Worm (Caenorhabditis elegans) whole organism, young adult: ENCODE data around the gene B0336.7.

Source experiments
- B0336.3 ChIP-seq: fragments of 200-800 bp; sonication (Bioruptor generic); IDR thresholded peaks from 2 replicates; pipeline ENCODE4 v1.3.6; 2022; ENCODE audit warnings: missing genetic modification characterization, missing compliant biosample characterization
- C06A6.2 ChIP-seq: fragments of 200-800 bp; sonication (Bioruptor generic); conservative IDR thresholded peaks from 2 replicates; pipeline ENCODE4 v1.3.6; 2022; ENCODE audit warnings: missing genetic modification characterization, missing compliant biosample characterization
- D2030.7 ChIP-seq: fragments of 200-800 bp; sonication (Bioruptor generic); IDR thresholded peaks from 2 replicates; pipeline ENCODE4 v1.3.6; 2022; ENCODE audit warnings: missing genetic modification reagents, missing genetic modification characterization, missing compliant biosample characterization
- F10E7.11 ChIP-seq: sonication (generic microtip); optimal IDR thresholded peaks from 2 replicates; lab custom pipeline; 2017; ENCODE audit warnings: mild to moderate bottlenecking, missing genetic modification characterization, moderate library complexity, missing compliant biosample characterization
- F37B4.10 ChIP-seq: fragments of 200-800 bp; sonication (Bioruptor generic); IDR thresholded peaks from 2 replicates; pipeline ENCODE4 v1.3.6; 2022; ENCODE audit warnings: missing genetic modification characterization, missing compliant biosample characterization
- F49E8.2 ChIP-seq: sonication (generic microtip); optimal IDR thresholded peaks from 3 replicates; lab custom pipeline; 2017; ENCODE audit warnings: missing genetic modification characterization, mild to moderate bottlenecking, missing compliant biosample characterization, antibody characterized with exemption, moderate library complexity; ENCODE audit not compliant: insufficient read depth
- F52B5.7 ChIP-seq: sonication (generic microtip); optimal IDR thresholded peaks from 2 replicates; lab custom pipeline; 2016; ENCODE audit warnings: mild to moderate bottlenecking, missing genetic modification characterization, missing compliant biosample characterization
- F55B11.4 ChIP-seq: sonication (generic microtip); optimal IDR thresholded peaks from 2 replicates; lab custom pipeline; 2016; ENCODE audit warnings: missing compliant biosample characterization, missing genetic modification characterization, borderline replicate concordance; ENCODE audit not compliant: insufficient read depth
- F57C9.4 ChIP-seq: sonication (generic microtip); optimal IDR thresholded peaks from 2 replicates; lab custom pipeline; 2017; ENCODE audit warnings: mild to moderate bottlenecking, missing genetic modification characterization, missing compliant biosample characterization
- K12H6.12 ChIP-seq: fragments of 200-800 bp; sonication (Bioruptor generic); optimal IDR thresholded peaks from 2 replicates; lab custom pipeline; 2018; ENCODE audit warnings: mild to moderate bottlenecking, missing genetic modification characterization, missing compliant biosample characterization
- Y53F4B.3 ChIP-seq: fragments of 200-800 bp; sonication (Bioruptor generic); IDR thresholded peaks from 2 replicates; pipeline ENCODE4 v1.3.6; 2022; ENCODE audit warnings: missing genetic modification reagents, missing genetic modification characterization, missing compliant biosample characterization
- Y53G8AR.9 ChIP-seq: fragments of 200-800 bp; sonication (Bioruptor generic); conservative IDR thresholded peaks from 2 replicates; pipeline ENCODE4 v1.3.6; 2022; ENCODE audit warnings: missing genetic modification reagents, missing genetic modification characterization, missing compliant biosample characterization
- ama-1 ChIP-seq, 3 experiments: fragments of 150-350 bp in 1 of 3; sonication (generic microtip) in 2 of 3; optimal IDR thresholded peaks; 2 replicates each; lab custom pipeline; 2014 to 2018; ENCODE audit warnings: missing biosample characterization in 2 of 3, missing genetic modification characterization in 2 of 3, missing genetic modification reagents in 2 of 3
- aptf-3 ChIP-seq: fragments of 200-800 bp; sonication (Bioruptor generic); IDR thresholded peaks from 2 replicates; pipeline ENCODE4 v1.3.6; 2022; ENCODE audit warnings: missing genetic modification characterization, missing compliant biosample characterization
- attf-5 ChIP-seq: fragments of 200-800 bp; sonication (Bioruptor generic); optimal IDR thresholded peaks from 2 replicates; lab custom pipeline; 2018; ENCODE audit warnings: mild to moderate bottlenecking, missing genetic modification characterization, missing compliant biosample characterization
- attf-6 ChIP-seq: fragments of 200-800 bp; sonication (Bioruptor generic); IDR thresholded peaks from 2 replicates; pipeline ENCODE4 v1.3.6; 2022; ENCODE audit warnings: missing genetic modification reagents, missing genetic modification characterization, missing compliant biosample characterization
- bed-2 ChIP-seq: fragments of 200-800 bp; sonication (Bioruptor generic); IDR thresholded peaks from 2 replicates; pipeline ENCODE4 v1.3.6; 2022; ENCODE audit warnings: missing genetic modification reagents, missing genetic modification characterization, missing compliant biosample characterization
- ccch-3 ChIP-seq: fragments of 200-800 bp; sonication (Bioruptor generic); optimal IDR thresholded peaks from 2 replicates; lab custom pipeline; 2018; ENCODE audit warnings: mild to moderate bottlenecking, missing genetic modification characterization, missing compliant biosample characterization
- cebp-2 ChIP-seq: fragments of 200-800 bp; sonication (Bioruptor generic); IDR thresholded peaks from 2 replicates; pipeline ENCODE4 v1.3.6; 2022; ENCODE audit warnings: missing genetic modification characterization, missing compliant biosample characterization
- ceh-27 ChIP-seq: fragments of 200-800 bp; sonication (Bioruptor generic); optimal IDR thresholded peaks from 2 replicates; lab custom pipeline; 2018; ENCODE audit warnings: mild to moderate bottlenecking, missing genetic modification characterization, moderate library complexity, missing compliant biosample characterization
- ceh-58 ChIP-seq: fragments of 200-800 bp; sonication (Bioruptor generic); IDR thresholded peaks from 2 replicates; pipeline ENCODE4 v1.3.6; 2022; ENCODE audit warnings: missing genetic modification characterization, missing compliant biosample characterization
- ceh-79 ChIP-seq: sonication (generic microtip); optimal IDR thresholded peaks from 2 replicates; lab custom pipeline; 2017; ENCODE audit warnings: mild to moderate bottlenecking, missing genetic modification characterization, missing compliant biosample characterization
- ceh-91 ChIP-seq: fragments of 200-800 bp; sonication (Bioruptor generic); IDR thresholded peaks from 2 replicates; pipeline ENCODE4 v1.3.6; 2022; ENCODE audit warnings: missing genetic modification reagents, missing genetic modification characterization, missing compliant biosample characterization
- dox-1 ChIP-seq: fragments of 200-800 bp; sonication (Bioruptor generic); IDR thresholded peaks from 2 replicates; pipeline ENCODE4 v1.3.6; 2022; ENCODE audit warnings: missing genetic modification reagents, missing genetic modification characterization, missing compliant biosample characterization
- dpff-1 ChIP-seq: sonication (generic microtip); optimal IDR thresholded peaks from 2 replicates; lab custom pipeline; 2017; ENCODE audit warnings: mild to moderate bottlenecking, missing genetic modification characterization, missing compliant biosample characterization
- egrh-3 ChIP-seq: fragments of 200-800 bp; sonication (Bioruptor generic); IDR thresholded peaks from 2 replicates; pipeline ENCODE4 v1.3.6; 2022; ENCODE audit warnings: missing genetic modification reagents, missing genetic modification characterization, missing compliant biosample characterization
- ekl-4 ChIP-seq: fragments of 200-800 bp; sonication (Bioruptor generic); IDR thresholded peaks from 2 replicates; pipeline ENCODE4 v1.3.6; 2022; ENCODE audit warnings: missing genetic modification reagents, missing genetic modification characterization, missing compliant biosample characterization
- ets-4 ChIP-seq: fragments of 200-800 bp; sonication (Bioruptor generic); optimal IDR thresholded peaks from 2 replicates; lab custom pipeline; 2018; ENCODE audit warnings: mild to moderate bottlenecking, missing genetic modification characterization, missing compliant biosample characterization
- hmg-1.2 ChIP-seq: fragments of 200-800 bp; sonication (Bioruptor generic); IDR thresholded peaks from 2 replicates; pipeline ENCODE4 v1.3.6; 2022; ENCODE audit warnings: missing genetic modification reagents, missing genetic modification characterization, missing compliant biosample characterization
- hrde-1 ChIP-seq: sonication (generic microtip); optimal IDR thresholded peaks from 2 replicates; lab custom pipeline; 2016; ENCODE audit warnings: missing genetic modification characterization, mild to moderate bottlenecking, missing compliant biosample characterization, moderate library complexity, missing genotype, missing genetic modification reagents, borderline replicate concordance
- let-607 ChIP-seq, 2 experiments: fragments of 200-800 bp in 1 of 2; sonication (Bioruptor generic) in 1 of 2; sonication (generic microtip) in 1 of 2; optimal IDR thresholded peaks; 2 replicates each; lab custom pipeline; 2016 to 2018; ENCODE audit warnings: mild to moderate bottlenecking in 2 of 2, missing compliant biosample characterization in 2 of 2, missing genetic modification characterization in 2 of 2, moderate library complexity in 2 of 2, missing genotype in 1 of 2
- lin-35 ChIP-seq, 3 experiments: fragments of 150-350 bp in 2 of 3; sonication (generic microtip) in 1 of 3; optimal IDR thresholded peaks; 2 replicates each; lab custom pipeline; 2014 to 2018; ENCODE audit warnings: missing biosample characterization in 3 of 3, missing genetic modification characterization in 3 of 3, missing genetic modification reagents in 3 of 3
- lin-40 ChIP-seq: sonication (generic microtip); optimal IDR thresholded peaks from 2 replicates; lab custom pipeline; 2016; ENCODE audit warnings: missing genetic modification characterization, mild to moderate bottlenecking, missing compliant biosample characterization, missing genotype, missing genetic modification reagents
- lir-1 ChIP-seq: fragments of 200-800 bp; sonication (Bioruptor generic); conservative IDR thresholded peaks from 2 replicates; pipeline ENCODE4 v1.3.6; 2022; ENCODE audit warnings: missing genetic modification reagents, missing genetic modification characterization, missing compliant biosample characterization
- madf-6 ChIP-seq: fragments of 200-800 bp; sonication (Bioruptor generic); IDR thresholded peaks from 2 replicates; pipeline ENCODE4 v1.3.6; 2022; ENCODE audit warnings: missing genetic modification reagents, missing genetic modification characterization, missing compliant biosample characterization
- nhr-179 ChIP-seq: sonication (generic microtip); optimal IDR thresholded peaks from 2 replicates; lab custom pipeline; 2016; ENCODE audit warnings: mild to moderate bottlenecking, missing genetic modification characterization, missing compliant biosample characterization
- nhr-80 ChIP-seq: sonication (generic microtip); optimal IDR thresholded peaks from 2 replicates; lab custom pipeline; 2016; ENCODE audit warnings: missing genetic modification characterization, missing compliant biosample characterization
- nhr-90 ChIP-seq: sonication (generic microtip); optimal IDR thresholded peaks from 2 replicates; lab custom pipeline; 2016; ENCODE audit warnings: missing genotype, mild to moderate bottlenecking, missing genetic modification characterization, missing compliant biosample characterization
- repo-1 ChIP-seq: sonication (generic microtip); optimal IDR thresholded peaks from 2 replicates; lab custom pipeline; 2017; ENCODE audit warnings: mild to moderate bottlenecking, missing genetic modification characterization, missing compliant biosample characterization
- rpc-1 ChIP-seq, 2 experiments: fragments of 150-350 bp in 1 of 2; sonication (generic microtip) in 1 of 2; optimal IDR thresholded peaks; 2 replicates each; lab custom pipeline; 2014 to 2018; ENCODE audit warnings: missing biosample characterization in 1 of 2, missing genetic modification characterization in 1 of 2, missing genetic modification reagents in 1 of 2, missing genotype in 1 of 2
- snpc-1.1 ChIP-seq: sonication (generic microtip); optimal IDR thresholded peaks from 2 replicates; lab custom pipeline; 2017; ENCODE audit warnings: missing genetic modification characterization, mild to moderate bottlenecking, missing compliant biosample characterization, antibody characterized with exemption, moderate library complexity, missing genotype, missing genetic modification reagents; ENCODE audit not compliant: insufficient read depth
- snpc-4 ChIP-seq, 5 experiments: fragments of 150-350 bp in 1 of 5; sonication (generic microtip) in 4 of 5; optimal IDR thresholded peaks; 2 replicates each; lab custom pipeline; 2014 to 2018; ENCODE audit warnings: missing genetic modification characterization in 5 of 5, missing biosample characterization in 3 of 5, antibody characterized with exemption in 2 of 5, mild to moderate bottlenecking in 2 of 5, missing compliant biosample characterization in 2 of 5, missing genotype in 2 of 5, moderate library complexity in 2 of 5, missing genetic modification reagents in 1 of 5
- sptf-2 ChIP-seq: fragments of 200-800 bp; sonication (Bioruptor generic); optimal IDR thresholded peaks from 2 replicates; lab custom pipeline; 2018; ENCODE audit warnings: mild to moderate bottlenecking, missing genetic modification characterization, missing compliant biosample characterization
- tbp1 ChIP-seq: fragments of 200-800 bp; sonication (Bioruptor generic); optimal IDR thresholded peaks from 2 replicates; lab custom pipeline; 2018; ENCODE audit warnings: mild to moderate bottlenecking, missing genetic modification characterization, missing compliant biosample characterization
- zfh-2 ChIP-seq: fragments of 200-800 bp; sonication (Bioruptor generic); conservative IDR thresholded peaks from 2 replicates; pipeline ENCODE4 v1.3.6; 2022; ENCODE audit warnings: missing genetic modification reagents, missing genetic modification characterization, missing compliant biosample characterization
- ztf-22 ChIP-seq: fragments of 200-800 bp; sonication (Bioruptor generic); optimal IDR thresholded peaks from 2 replicates; lab custom pipeline; 2018; ENCODE audit warnings: mild to moderate bottlenecking, missing genetic modification characterization, moderate library complexity, missing compliant biosample characterization
- ztf-26 ChIP-seq: sonication (generic microtip); optimal IDR thresholded peaks from 2 replicates; lab custom pipeline; 2017; ENCODE audit warnings: missing genetic modification characterization, missing compliant biosample characterization

B0336.7 gene

DNA sequence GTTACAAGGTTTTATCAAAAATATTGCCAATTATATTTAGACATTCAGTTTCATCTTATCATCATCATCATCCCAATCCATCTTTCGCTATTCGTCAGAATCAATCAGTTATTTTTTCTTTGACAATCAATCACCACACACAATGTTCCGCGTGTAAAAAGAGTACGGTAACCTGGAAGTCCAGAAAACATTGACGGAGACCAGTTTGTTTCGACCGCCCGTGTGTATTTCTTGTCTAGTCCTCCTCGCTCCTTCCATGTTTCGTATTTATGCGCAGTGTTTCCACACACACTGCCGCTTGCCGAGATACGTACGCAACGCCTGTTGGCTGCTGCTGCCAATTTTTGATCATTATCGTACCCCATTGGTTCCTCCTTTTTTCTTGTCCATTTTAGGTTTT is 13.5 kb upstream of the B0336.7 start:
- TF ChIP-seq F37B4.10 (GFP tag; lab: Robert Waterston, UW) (no peak), Y53G8AR.9 (GFP tag; lab: Robert Waterston, UW) (no peak), ceh-27 (no peak), F57C9.4 (tag; lab: Kevin White, UChicago) (no peak), madf-6 (peak; percentile 25; the same call in 1 of the 2 replicates), egrh-3 (GFP tag; lab: Robert Waterston, UW) (no peak), tbp1 (GFP tag; lab: Kevin White, UChicago) (peak; percentile 6), ztf-22 (GFP tag; lab: Kevin White, UChicago) (no peak), attf-5 (peak; percentile 12), K12H6.12 (tag; lab: Kevin White, UChicago) (no peak), bed-2 (no peak), F52B5.7 (no peak), ceh-58 (GFP tag; lab: Robert Waterston, UW) (no peak), ama-1 (optimal IDR thresholded peaks at IDR 0.05; lab: Kevin White, UChicago) (no peak), ama-1 (GFP tag; optimal IDR thresholded peaks at IDR 0.05; lab: Kevin White, UChicago) (peak in 1 of 2 experiments; percentile 22), aptf-3 (GFP tag; lab: Robert Waterston, UW) (no peak), B0336.3 (GFP tag; lab: Robert Waterston, UW) (peak; percentile 48; the same call in 1 of the 2 replicates), ekl-4 (GFP tag; lab: Robert Waterston, UW) (no peak), sptf-2 (no peak), zfh-2 (no peak), attf-6 (GFP tag; lab: Robert Waterston, UW) (no peak), hrde-1 (tag; lab: Kevin White, UChicago) (no peak), snpc-4 (GFP tag; optimal IDR thresholded peaks at IDR 0.05; lab: Kevin White, UChicago) (no peak), snpc-4 (tag; optimal IDR thresholded peaks at IDR 0.05; lab: Kevin White, UChicago) (peak in 1 of 4 experiments; percentile 44), ets-4 (GFP tag; lab: Kevin White, UChicago) (no peak), ceh-91 (GFP tag; lab: Robert Waterston, UW) (no peak), F55B11.4 (tag; lab: Kevin White, UChicago) (no peak), lir-1 (GFP tag; lab: Robert Waterston, UW) (no peak), hmg-1.2 (GFP tag; lab: Robert Waterston, UW) (no peak), ceh-79 (tag; lab: Kevin White, UChicago) (no peak), cebp-2 (no peak), Y53F4B.3 (GFP tag; lab: Robert Waterston, UW) (no peak), nhr-90 (tag; lab: Kevin White, UChicago) (no peak), lin-40 (peak; percentile 10), F49E8.2 (tag; lab: Kevin White, UChicago) (no peak), rpc-1 (optimal IDR thresholded peaks at IDR 0.05; lab: Kevin White, UChicago) (no peak), rpc-1 (tag; optimal IDR thresholded peaks at IDR 0.05; lab: Kevin White, UChicago) (no peak), C06A6.2 (GFP tag; lab: Robert Waterston, UW) (no peak), repo-1 (no peak), D2030.7 (GFP tag; lab: Robert Waterston, UW) (no peak), nhr-179 (tag; lab: Kevin White, UChicago) (no peak), lin-35 (GFP tag; optimal IDR thresholded peaks at IDR 0.05; lab: Kevin White, UChicago) (no peak), dpff-1 (tag; lab: Kevin White, UChicago) (no peak), dox-1 (GFP tag; lab: Robert Waterston, UW) (0 out of 2 replicates have a peak, but pooled peaks have one; percentile 20), let-607 (tag; optimal IDR thresholded peaks at IDR 0.05; lab: Kevin White, UChicago) (peak in 1 of 2 experiments; percentile 40), nhr-80 (tag; lab: Kevin White, UChicago) (peak; percentile 83), F10E7.11 (tag; lab: Kevin White, UChicago) (no peak), ccch-3 (no peak), ztf-26 (tag; lab: Kevin White, UChicago) (peak; percentile 29), snpc-1.1 (tag; lab: Kevin White, UChicago) (no peak)
